Worm (Caenorhabditis elegans) whole organism, L1 larva: Measurements from ENCODE around the gene F53C11.4.
A peak's percentile ranks its signal among the peaks of the same experiment; 100 is the strongest.

Experiments used
- C16A3.4 ChIP-seq: fragments of 150-350 bp; optimal IDR thresholded peaks from 2 replicates; lab custom pipeline; 2014; ENCODE audit warnings: missing biosample characterization, missing genetic modification characterization
- C34B4.2 ChIP-seq: sonication (generic microtip); optimal IDR thresholded peaks from 2 replicates; lab custom pipeline; 2017; ENCODE audit warnings: mild to moderate bottlenecking, missing genetic modification characterization, missing compliant biosample characterization
- F16B12.6 ChIP-seq: fragments of 150-350 bp; optimal IDR thresholded peaks from 2 replicates; lab custom pipeline; 2014; ENCODE audit warnings: missing biosample characterization, missing genetic modification characterization
- aha-1 ChIP-seq: fragments of 150-350 bp; optimal IDR thresholded peaks from 2 replicates; lab custom pipeline; 2014; ENCODE audit warnings: missing biosample characterization, missing genetic modification characterization
- ama-1 ChIP-seq: fragments of 150-350 bp; optimal IDR thresholded peaks from 2 replicates; lab custom pipeline; 2014
- ceh-82 ChIP-seq, 3 experiments: fragments of 150-350 bp in 1 of 3; sonication (generic microtip) in 2 of 3; optimal IDR thresholded peaks; 2 replicates each; lab custom pipeline; 2014 to 2017; ENCODE audit warnings: missing biosample characterization in 3 of 3, missing genetic modification characterization in 3 of 3
- ceh-90 ChIP-seq: sonication (generic microtip); optimal IDR thresholded peaks from 2 replicates; lab custom pipeline; 2016; ENCODE audit warnings: missing genetic modification characterization, missing compliant biosample characterization
- ces-1 ChIP-seq: fragments of 150-350 bp; optimal IDR thresholded peaks from 2 replicates; lab custom pipeline; 2014; ENCODE audit warnings: missing biosample characterization, missing genetic modification reagents, missing genetic modification characterization
- efl-1 ChIP-seq, 4 experiments: fragments of 150-350 bp; optimal IDR thresholded peaks in 3 of 4; peaks in 1 of 4; 1 replicate in 1 of 4; 2 replicates in 3 of 4; lab custom pipeline; 2014; ENCODE audit warnings: missing biosample characterization in 2 of 4, missing genetic modification characterization in 2 of 4, missing genetic modification reagents in 2 of 4
- egl-27 ChIP-seq, 2 experiments: fragments of 150-350 bp in 1 of 2; sonication (generic microtip); optimal IDR thresholded peaks; 3 replicates each; lab custom pipeline; 2017 to 2018; ENCODE audit warnings: missing biosample characterization in 2 of 2, missing genetic modification characterization in 2 of 2, missing genetic modification reagents in 2 of 2
- elt-2 ChIP-seq: sonication (generic microtip); optimal IDR thresholded peaks from 2 replicates; lab custom pipeline; 2016; ENCODE audit warnings: missing genetic modification characterization, mild to moderate bottlenecking, inconsistent platforms, missing compliant biosample characterization, missing genetic modification reagents
- ets-5 ChIP-seq: fragments of 200-800 bp; sonication (Bioruptor generic); IDR thresholded peaks from 2 replicates; pipeline ENCODE4 v1.3.6; 2022; ENCODE audit warnings: missing genetic modification characterization, missing compliant biosample characterization
- fkh-10 ChIP-seq: sonication (generic microtip); optimal IDR thresholded peaks from 2 replicates; lab custom pipeline; 2017; ENCODE audit warnings: missing biosample characterization, missing genetic modification reagents, missing genetic modification characterization
- fkh-4 ChIP-seq: sonication (generic microtip); optimal IDR thresholded peaks from 2 replicates; lab custom pipeline; 2016; ENCODE audit warnings: missing compliant biosample characterization, missing genetic modification characterization, borderline replicate concordance
- grh-1 ChIP-seq: fragments of 200-800 bp; sonication (Bioruptor generic); IDR thresholded peaks from 2 replicates; pipeline ENCODE4 v1.3.6; 2022; ENCODE audit warnings: missing genetic modification reagents, missing genetic modification characterization, missing compliant biosample characterization
- hlh-4 ChIP-seq: sonication (generic microtip); optimal IDR thresholded peaks from 2 replicates; lab custom pipeline; 2016; ENCODE audit warnings: mild to moderate bottlenecking, missing genetic modification characterization, missing compliant biosample characterization
- hpl-2 ChIP-seq: fragments of 150-350 bp; optimal IDR thresholded peaks from 2 replicates; lab custom pipeline; 2014; ENCODE audit warnings: missing biosample characterization, missing genetic modification reagents, missing genetic modification characterization
- isw-1 ChIP-seq: fragments of 200-800 bp; sonication (Bioruptor generic); IDR thresholded peaks from 2 replicates; pipeline ENCODE4 v1.3.6; 2022; ENCODE audit warnings: missing genetic modification characterization, missing compliant biosample characterization
- lin-13 ChIP-seq: fragments of 150-350 bp; optimal IDR thresholded peaks from 2 replicates; lab custom pipeline; 2014; ENCODE audit warnings: missing biosample characterization, missing genetic modification reagents, missing genetic modification characterization
- lin-14 ChIP-seq: fragments of 200-800 bp; sonication (Bioruptor generic); optimal IDR thresholded peaks from 2 replicates; lab custom pipeline; 2018; ENCODE audit warnings: mild to moderate bottlenecking, missing genetic modification characterization, moderate library complexity, missing compliant biosample characterization
- lin-15B ChIP-seq: fragments of 150-350 bp; sonication (generic microtip); optimal IDR thresholded peaks from 3 replicates; lab custom pipeline; 2014; ENCODE audit warnings: missing biosample characterization, missing genetic modification characterization
- lin-35 ChIP-seq, 2 experiments: fragments of 150-350 bp; optimal IDR thresholded peaks; 2 replicates each; lab custom pipeline; 2014; ENCODE audit warnings: missing biosample characterization in 2 of 2, missing genetic modification characterization in 2 of 2, missing genetic modification reagents in 2 of 2
- lin-39 ChIP-seq: fragments of 150-350 bp; optimal IDR thresholded peaks from 2 replicates; lab custom pipeline; 2014; ENCODE audit warnings: missing biosample characterization, missing genetic modification reagents, missing genetic modification characterization
- lir-3 ChIP-seq: sonication (generic microtip); optimal IDR thresholded peaks from 2 replicates; lab custom pipeline; 2016; ENCODE audit warnings: mild to moderate bottlenecking, missing genetic modification characterization, moderate library complexity, missing compliant biosample characterization; ENCODE audit not compliant: poor library complexity
- mab-9 ChIP-seq: fragments of 200-800 bp; sonication (Bioruptor generic); IDR thresholded peaks from 2 replicates; pipeline ENCODE4 v1.3.6; 2022; ENCODE audit warnings: missing genetic modification reagents, missing genetic modification characterization, missing compliant biosample characterization
- mdl-1 ChIP-seq, 2 experiments: fragments of 150-350 bp; optimal IDR thresholded peaks; 2 replicates each; lab custom pipeline; 2014 to 2017; ENCODE audit warnings: missing biosample characterization in 2 of 2, missing genetic modification characterization in 2 of 2, inconsistent platforms in 1 of 2
- mep-1 ChIP-seq: fragments of 150-350 bp; optimal IDR thresholded peaks from 2 replicates; lab custom pipeline; 2014; ENCODE audit warnings: missing biosample characterization, missing genetic modification characterization
- nhr-11 ChIP-seq: fragments of 150-350 bp; optimal IDR thresholded peaks from 2 replicates; lab custom pipeline; 2014; ENCODE audit warnings: missing biosample characterization, missing genetic modification characterization
- nhr-19 ChIP-seq: fragments of 200-800 bp; sonication (Bioruptor generic); conservative IDR thresholded peaks from 2 replicates; pipeline ENCODE4 v1.3.6; 2022; ENCODE audit warnings: missing genetic modification characterization, missing compliant biosample characterization
- nhr-237 ChIP-seq: fragments of 150-350 bp; optimal IDR thresholded peaks from 2 replicates; lab custom pipeline; 2014; ENCODE audit warnings: missing biosample characterization, missing genetic modification characterization
- nhr-28 ChIP-seq: fragments of 150-350 bp; optimal IDR thresholded peaks from 2 replicates; lab custom pipeline; 2014; ENCODE audit warnings: missing biosample characterization, missing genetic modification characterization
- nhr-71 ChIP-seq: sonication (generic microtip); optimal IDR thresholded peaks from 2 replicates; lab custom pipeline; 2016; ENCODE audit warnings: mild to moderate bottlenecking, missing genetic modification characterization, moderate library complexity, missing compliant biosample characterization
- nhr-76 ChIP-seq: sonication (generic microtip); optimal IDR thresholded peaks from 2 replicates; lab custom pipeline; 2017; ENCODE audit warnings: missing biosample characterization, missing genetic modification characterization
- nhr-77 ChIP-seq: fragments of 150-350 bp; optimal IDR thresholded peaks from 2 replicates; lab custom pipeline; 2014; ENCODE audit warnings: missing biosample characterization, missing genetic modification characterization
- nhr-84 ChIP-seq: sonication (generic microtip); optimal IDR thresholded peaks from 2 replicates; lab custom pipeline; 2017; ENCODE audit warnings: missing biosample characterization, missing genetic modification characterization
- nhr-85 ChIP-seq: sonication (generic microtip); peaks from one replicate; lab custom pipeline; 2016; ENCODE audit warnings: missing genetic modification characterization, inconsistent platforms, missing compliant biosample characterization
- pag-3 ChIP-seq: sonication (generic microtip); optimal IDR thresholded peaks from 2 replicates; lab custom pipeline; 2017; ENCODE audit warnings: missing genetic modification characterization, mild to moderate bottlenecking, missing compliant biosample characterization, antibody characterized with exemption, borderline replicate concordance; ENCODE audit not compliant: insufficient read depth
- pqm-1 ChIP-seq: sonication (generic microtip); optimal IDR thresholded peaks from 3 replicates; lab custom pipeline; 2017; ENCODE audit warnings: missing biosample characterization, missing genetic modification characterization
- rnt-1 ChIP-seq: sonication (generic microtip); optimal IDR thresholded peaks from 2 replicates; lab custom pipeline; 2016; ENCODE audit warnings: mild to moderate bottlenecking, missing genetic modification characterization, moderate library complexity, missing compliant biosample characterization
- skn-1 ChIP-seq: fragments of 150-350 bp; optimal IDR thresholded peaks from 2 replicates; lab custom pipeline; 2014; ENCODE audit warnings: missing biosample characterization, missing genetic modification characterization
- sox-4 ChIP-seq: sonication (generic microtip); optimal IDR thresholded peaks from 2 replicates; lab custom pipeline; 2016; ENCODE audit warnings: missing genetic modification characterization, missing compliant biosample characterization
- sup-37 ChIP-seq: fragments of 200-800 bp; sonication (Bioruptor generic); optimal IDR thresholded peaks from 2 replicates; lab custom pipeline; 2018; ENCODE audit warnings: mild to moderate bottlenecking, missing genetic modification characterization, missing compliant biosample characterization
- tbx-2 ChIP-seq: sonication (generic microtip); optimal IDR thresholded peaks from 2 replicates; lab custom pipeline; 2016; ENCODE audit warnings: missing genetic modification characterization, missing compliant biosample characterization
- tlp-1 ChIP-seq: fragments of 150-350 bp; optimal IDR thresholded peaks from 2 replicates; lab custom pipeline; 2014; ENCODE audit warnings: missing biosample characterization, missing genetic modification characterization
- unc-130 ChIP-seq: fragments of 150-350 bp; optimal IDR thresholded peaks from 2 replicates; lab custom pipeline; 2017; ENCODE audit warnings: missing biosample characterization, missing genetic modification characterization, inconsistent platforms
- unc-30 ChIP-seq: sonication (generic microtip); optimal IDR thresholded peaks from 2 replicates; lab custom pipeline; 2017; ENCODE audit warnings: missing biosample characterization, missing genetic modification characterization
- unc-62 ChIP-seq: fragments of 150-350 bp; optimal IDR thresholded peaks from 2 replicates; lab custom pipeline; 2014; ENCODE audit warnings: missing biosample characterization, missing genetic modification reagents, missing genetic modification characterization
- unc-86 ChIP-seq: sonication (generic microtip); optimal IDR thresholded peaks from 2 replicates; lab custom pipeline; 2016; ENCODE audit warnings: missing genetic modification characterization, missing compliant biosample characterization
- unc-98 ChIP-seq: fragments of 200-800 bp; sonication (Bioruptor generic); IDR thresholded peaks from 2 replicates; pipeline ENCODE4 v1.3.6; 2022; ENCODE audit warnings: missing genetic modification characterization, missing compliant biosample characterization
- vab-15 ChIP-seq: sonication (generic microtip); optimal IDR thresholded peaks from 2 replicates; lab custom pipeline; 2017; ENCODE audit warnings: missing genotype, mild to moderate bottlenecking, missing genetic modification characterization, missing compliant biosample characterization
- xbp-1 ChIP-seq: sonication (generic microtip); optimal IDR thresholded peaks from 2 replicates; lab custom pipeline; 2016; ENCODE audit warnings: missing genetic modification characterization, missing compliant biosample characterization
- zip-4 ChIP-seq: fragments of 200-800 bp; sonication (Bioruptor generic); optimal IDR thresholded peaks from 2 replicates; lab custom pipeline; 2018; ENCODE audit warnings: mild to moderate bottlenecking, missing genetic modification characterization, moderate library complexity, missing compliant biosample characterization

F53C11.4 gene

ce11 chrV:13818824-13819408 lies 31.8 kb upstream of the F53C11.4 start, which contains the start of gene sel-10 (continued):
- TF ChIP-seq egl-27 (tag; optimal IDR thresholded peaks at IDR 0.05; lab: Kevin White, UChicago) (no peak), nhr-28 (tag; lab: Kevin White, UChicago) (no peak), nhr-84 (tag; lab: Kevin White, UChicago) (no peak), skn-1 (tag; lab: Kevin White, UChicago) (peak; percentile 51), ces-1 (GFP tag; lab: Kevin White, UChicago) (no peak), nhr-85 (peak; percentile 90), F16B12.6 (tag; lab: Kevin White, UChicago) (peak; percentile 2), sup-37 (GFP tag; lab: Kevin White, UChicago) (peak; percentile 6), sox-4 (tag; lab: Kevin White, UChicago) (peak; percentile 55), lir-3 (tag; lab: Kevin White, UChicago) (peak; percentile 57), unc-98 (no peak), ceh-90 (tag; lab: Kevin White, UChicago) (peak; percentile 49), isw-1 (GFP tag; lab: Robert Waterston, UW) (peak; percentile 68), lin-35 (GFP tag; optimal IDR thresholded peaks at IDR 0.05; lab: Kevin White, UChicago) (peak; percentile 78 to 84), tbx-2 (tag; lab: Kevin White, UChicago) (peak; percentile 77), mep-1 (peak; percentile 95), ets-5 (GFP tag; lab: Robert Waterston, UW) (no peak), nhr-237 (no peak), nhr-71 (tag; lab: Kevin White, UChicago) (peak; percentile 87), tlp-1 (no peak), ama-1 (lab: Kevin White, UChicago) (no peak), rnt-1 (peak; percentile 90), lin-13 (peak; percentile 65), zip-4 (GFP tag; lab: Kevin White, UChicago) (peak; percentile 41), C34B4.2 (tag; lab: Kevin White, UChicago) (no peak), mdl-1 (tag; optimal IDR thresholded peaks at IDR 0.05; lab: Kevin White, UChicago) (peak in 1 of 2 experiments; percentile 73), fkh-4 (tag; lab: Kevin White, UChicago) (no peak), unc-130 (peak; percentile 80), unc-30 (no peak), fkh-10 (GFP tag; lab: Kevin White, UChicago) (no peak), nhr-76 (tag; lab: Kevin White, UChicago) (no peak), xbp-1 (tag; lab: Kevin White, UChicago) (peak; percentile 75), grh-1 (GFP tag; lab: Robert Waterston, UW) (peak; percentile 15; the same call in 1 of the 2 replicates), pag-3 (no peak), vab-15 (tag; lab: Kevin White, UChicago) (no peak), hlh-4 (tag; lab: Kevin White, UChicago) (no peak), aha-1 (tag; lab: Kevin White, UChicago) (peak; percentile 12), unc-86 (tag; lab: Kevin White, UChicago) (peak; percentile 74), hpl-2 (GFP tag; lab: Kevin White, UChicago) (no peak), C16A3.4 (peak; percentile 78), elt-2 (tag; lab: Kevin White, UChicago) (peak; percentile 43), mab-9 (GFP tag; lab: Robert Waterston, UW) (no peak), lin-15B (tag; lab: Kevin White, UChicago) (peak; percentile 63), unc-62 (GFP tag; lab: Kevin White, UChicago) (no peak), ceh-82 (tag; optimal IDR thresholded peaks at IDR 0.05; lab: Kevin White, UChicago) (peak; percentile 67 to 85 (median 70)), pqm-1 (tag; lab: Kevin White, UChicago) (no peak), nhr-19 (GFP tag; lab: Robert Waterston, UW) (peak; percentile 82), efl-1 (optimal IDR thresholded peaks at IDR 0.05; lab: Kevin White, UChicago) (peak; percentile 75 to 81), efl-1 (GFP tag; optimal IDR thresholded peaks at IDR 0.05 in 1 of 2; lab: Kevin White, UChicago) (peak; percentile 71 to 98), lin-39 (peak; percentile 52), nhr-77 (tag; lab: Kevin White, UChicago) (peak; percentile 55), lin-14 (peak; percentile 88), nhr-11 (tag; lab: Kevin White, UChicago) (peak; percentile 9)
